Worm (Caenorhabditis elegans): ENCODE results near the gene C27D9.1.

ce11 chrII:4772441-4772840 lies 19.2 kb downstream of the C27D9.1 start:
- TF ChIP-seq pha-4 (tag; optimal IDR thresholded peaks at IDR 0.05) = no peak
- TF ChIP-seq mdl-1 (tag; optimal IDR thresholded peaks at IDR 0.05) = no peak
- no peak for TF ChIP-seq fkh-10 (GFP tag; optimal IDR thresholded peaks at IDR 0.05)
- no peak for TF ChIP-seq ama-1 (optimal IDR thresholded peaks at IDR 0.05)
- TF ChIP-seq unc-62 (GFP tag; optimal IDR thresholded peaks at IDR 0.05) = no peak
- TF ChIP-seq R02D3.7 (tag; optimal IDR thresholded peaks at IDR 0.05) = no peak
- no peak for TF ChIP-seq ZK546.5 (tag; optimal IDR thresholded peaks at IDR 0.05)
- TF ChIP-seq daf-12 (tag; optimal IDR thresholded peaks at IDR 0.05) = no peak
- TF ChIP-seq nhr-76 (tag; optimal IDR thresholded peaks at IDR 0.05) = no peak
- no peak for TF ChIP-seq nhr-67 (tag; optimal IDR thresholded peaks at IDR 0.05)
- TF ChIP-seq nhr-77 (tag; optimal IDR thresholded peaks at IDR 0.05) = no peak
